Fruit fly (Drosophila melanogaster) whole organism, wandering third instar larva: Measurements from ENCODE around the gene CG43402.

Experiments
- CG32264 ChIP-seq: fragments of 200-800 bp; sonication (Bioruptor generic); optimal IDR thresholded peaks from 2 replicates; lab custom pipeline; 2016; ENCODE audit warnings: missing biosample characterization, missing genetic modification characterization
- CG9705 ChIP-seq: fragments of 200-800 bp; sonication (Bioruptor generic); optimal IDR thresholded peaks from 2 replicates; lab custom pipeline; 2018; ENCODE audit warnings: missing biosample characterization, mild to moderate bottlenecking, missing genetic modification characterization
- CrebA ChIP-seq: fragments of 200-800 bp; sonication (Bioruptor generic); optimal IDR thresholded peaks from 2 replicates; lab custom pipeline; 2016; ENCODE audit warnings: missing biosample characterization, mild to moderate bottlenecking, missing genetic modification characterization, borderline replicate concordance
- Dfd ChIP-seq: fragments of >200 bp; optimal IDR thresholded peaks from 2 replicates; lab custom pipeline; 2017; ENCODE audit warnings: missing biosample characterization, missing genetic modification characterization
- Dif ChIP-seq: fragments of 200-275, 200-300 bp; sonication (Bioruptor generic); optimal IDR thresholded peaks from 2 replicates; lab custom pipeline; 2018; ENCODE audit warnings: missing biosample characterization, missing genetic modification characterization; ENCODE audit not compliant: partially characterized antibody
- GATAd ChIP-seq: sonication (Bioruptor generic); optimal IDR thresholded peaks from 2 replicates; lab custom pipeline; 2016; ENCODE audit warnings: missing biosample characterization, missing genetic modification characterization
- HLH106 ChIP-seq: fragments of 200-800 bp; optimal IDR thresholded peaks from 3 replicates; lab custom pipeline; 2019; ENCODE audit warnings: missing biosample characterization, mild to moderate bottlenecking, missing genetic modification characterization, moderate library complexity
- Hnf4 ChIP-seq: fragments of 200-800 bp; sonication (Bioruptor generic); optimal IDR thresholded peaks from 2 replicates; lab custom pipeline; 2016; ENCODE audit warnings: missing biosample characterization, mild to moderate bottlenecking, missing genetic modification characterization
- Hr78 ChIP-seq: fragments of >200 bp; optimal IDR thresholded peaks from 2 replicates; lab custom pipeline; 2017; ENCODE audit warnings: missing biosample characterization, missing genetic modification characterization
- Hr83 ChIP-seq: fragments of 200-300 bp; sonication (Bioruptor generic); optimal IDR thresholded peaks from 2 replicates; lab custom pipeline; 2016; ENCODE audit warnings: missing biosample characterization, mild to moderate bottlenecking, missing genetic modification characterization, moderate library complexity; ENCODE audit not compliant: poor library complexity, severe bottlenecking
- Jra ChIP-seq: sonication (Bioruptor generic); optimal IDR thresholded peaks from 2 replicates; lab custom pipeline; 2016; ENCODE audit warnings: missing biosample characterization, missing genetic modification characterization
- Mio ChIP-seq: sonication (Bioruptor generic); optimal IDR thresholded peaks from 2 replicates; lab custom pipeline; 2016; ENCODE audit warnings: missing biosample characterization, missing genetic modification characterization
- Myc ChIP-seq: fragments of >200 bp; optimal IDR thresholded peaks from 2 replicates; lab custom pipeline; 2017
- OdsH ChIP-seq: fragments of 200-800 bp; sonication (Bioruptor generic); optimal IDR thresholded peaks from 2 replicates; lab custom pipeline; 2016; ENCODE audit warnings: missing biosample characterization, mild to moderate bottlenecking, missing genetic modification characterization
- Rel ChIP-seq, 2 experiments: fragments of 200-800 bp; sonication (Bioruptor generic) in 1 of 2; optimal IDR thresholded peaks; 2 replicates in 1 of 2; 3 replicates in 1 of 2; lab custom pipeline; 2016 to 2019; ENCODE audit warnings: mild to moderate bottlenecking in 2 of 2, missing biosample characterization in 2 of 2, missing genetic modification characterization in 2 of 2, moderate library complexity in 1 of 2
- Sp1 ChIP-seq: fragments of 200-800 bp; sonication (Bioruptor generic); optimal IDR thresholded peaks from 3 replicates; lab custom pipeline; 2019; ENCODE audit warnings: missing biosample characterization, mild to moderate bottlenecking, missing genetic modification characterization, moderate library complexity
- Vsx2 ChIP-seq: fragments of 200-300, 225-300 bp; sonication (Bioruptor generic); optimal IDR thresholded peaks from 2 replicates; lab custom pipeline; 2018; ENCODE audit warnings: missing biosample characterization, missing genetic modification characterization; ENCODE audit not compliant: partially characterized antibody
- br ChIP-seq: fragments of 200-800 bp; sonication (Bioruptor generic); optimal IDR thresholded peaks from 2 replicates; lab custom pipeline; 2016; ENCODE audit warnings: missing biosample characterization, missing genetic modification characterization
- brk ChIP-seq: fragments of 200-800 bp; sonication (Bioruptor generic); optimal IDR thresholded peaks from 2 replicates; lab custom pipeline; 2016; ENCODE audit warnings: missing biosample characterization, mild to moderate bottlenecking, missing genetic modification characterization
- dmrt93B ChIP-seq: fragments of 200-800 bp; sonication (Bioruptor generic); optimal IDR thresholded peaks from 2 replicates; lab custom pipeline; 2018; ENCODE audit warnings: missing biosample characterization, mild to moderate bottlenecking, missing genetic modification characterization
- dsf ChIP-seq: sonication (Bioruptor generic); optimal IDR thresholded peaks from 2 replicates; lab custom pipeline; 2016; ENCODE audit warnings: missing biosample characterization, missing genetic modification characterization, borderline replicate concordance
- ey ChIP-seq: fragments of 200-800 bp; sonication (Bioruptor generic); optimal IDR thresholded peaks from 2 replicates; lab custom pipeline; 2016; ENCODE audit warnings: missing biosample characterization, missing genetic modification characterization
- foxo ChIP-seq, 2 experiments: fragments of 200-800 bp; sonication (Bioruptor generic); optimal IDR thresholded peaks; 2 replicates in 1 of 2; 3 replicates in 1 of 2; lab custom pipeline; 2016 to 2017; ENCODE audit warnings: missing biosample characterization in 2 of 2, missing genetic modification characterization in 2 of 2
- fru ChIP-seq: fragments of 200-800 bp; sonication (Bioruptor generic); optimal IDR thresholded peaks from 3 replicates; lab custom pipeline; 2016; ENCODE audit warnings: missing biosample characterization, mild to moderate bottlenecking, missing genetic modification characterization
- h ChIP-seq: fragments of 200-800 bp; sonication (Bioruptor generic); optimal IDR thresholded peaks from 3 replicates; lab custom pipeline; 2016; ENCODE audit warnings: missing biosample characterization, mild to moderate bottlenecking, missing genetic modification characterization
- jim ChIP-seq: fragments of 175-275, 200-325 bp; sonication (Bioruptor generic); optimal IDR thresholded peaks from 2 replicates; lab custom pipeline; 2016; ENCODE audit warnings: missing biosample characterization, mild to moderate bottlenecking, missing genetic modification characterization
- lola ChIP-seq: fragments of >200 bp; optimal IDR thresholded peaks from 2 replicates; lab custom pipeline; 2017; ENCODE audit warnings: missing biosample characterization, missing genetic modification characterization
- pan ChIP-seq: fragments of >200 bp; optimal IDR thresholded peaks from 2 replicates; lab custom pipeline; 2017
- psq ChIP-seq: fragments of 200-800 bp; sonication (Bioruptor generic); optimal IDR thresholded peaks from 3 replicates; lab custom pipeline; 2017; ENCODE audit warnings: missing biosample characterization, mild to moderate bottlenecking, missing genetic modification characterization, moderate library complexity
- rgr ChIP-seq: fragments of 200-800 bp; sonication (Bioruptor generic); optimal IDR thresholded peaks from 3 replicates; lab custom pipeline; 2016; ENCODE audit warnings: missing biosample characterization, mild to moderate bottlenecking, missing genetic modification characterization
- sage ChIP-seq: fragments of 200-800 bp; sonication (Bioruptor generic); optimal IDR thresholded peaks from 2 replicates; lab custom pipeline; 2016; ENCODE audit warnings: missing biosample characterization, mild to moderate bottlenecking, missing genetic modification characterization
- sv ChIP-seq: fragments of 200-800 bp; sonication (Bioruptor generic); optimal IDR thresholded peaks from 3 replicates; lab custom pipeline; 2016; ENCODE audit warnings: missing biosample characterization, missing genetic modification characterization
- tai ChIP-seq: sonication (Bioruptor generic); optimal IDR thresholded peaks from 2 replicates; lab custom pipeline; 2016; ENCODE audit warnings: missing biosample characterization, missing genetic modification characterization
- usp ChIP-seq: fragments of >200 bp; optimal IDR thresholded peaks from 2 replicates; lab custom pipeline; 2017; ENCODE audit warnings: missing biosample characterization, missing genetic modification characterization
- woc ChIP-seq: sonication (Bioruptor generic); optimal IDR thresholded peaks from 2 replicates; lab custom pipeline; 2016; ENCODE audit warnings: missing biosample characterization, mild to moderate bottlenecking, missing genetic modification characterization

Gene CG43402

dm6 chr2L:1427792-1428191 is 14.6 kb upstream of the CG43402 start:
- TF ChIP-seq Hnf4 (GFP tag; lab: Kevin White, UChicago) (no peak), Hr78 (no peak), psq (GFP tag; lab: Kevin White, UChicago) (no peak), Rel (GFP tag; optimal IDR thresholded peaks at IDR 0.05; lab: Kevin White, UChicago) (no peak), Rel (tag; optimal IDR thresholded peaks at IDR 0.05; lab: Kevin White, UChicago) (no peak), Dif (no peak), lola (GFP tag; lab: Kevin White, UChicago) (no peak), dsf (GFP tag; lab: Kevin White, UChicago) (no peak), pan (lab: Kevin White, UChicago) (no peak), Mio (GFP tag; lab: Kevin White, UChicago) (no peak)

dm6 chr2L:1428290-1428689 is 14.1 kb upstream of the CG43402 start, which contains the start of gene CG43401:
Gene CG43401 (plus strand): TSS chr2L:1428474.
- TF ChIP-seq h (GFP tag; lab: Kevin White, UChicago) (peak; percentile 41), woc (GFP tag; lab: Kevin White, UChicago) (no peak), Dfd (no peak), tai (no peak), Mio (GFP tag; lab: Kevin White, UChicago) (no peak), sv (no peak), OdsH (peak; percentile 39), rgr (GFP tag; lab: Kevin White, UChicago) (peak; percentile 50), ey (peak; percentile 28), fru (peak; percentile 35), foxo (GFP tag; optimal IDR thresholded peaks at IDR 0.05; lab: Kevin White, UChicago) (peak in 1 of 2 experiments; percentile 36), Hr83 (GFP tag; lab: Kevin White, UChicago) (no peak), Hnf4 (GFP tag; lab: Kevin White, UChicago) (peak; percentile 52)

- no peak for TF ChIP-seq psq (GFP tag; lab: Kevin White, UChicago)
- TF ChIP-seq h (GFP tag; lab: Kevin White, UChicago): no peak
- TF ChIP-seq Jra (GFP tag; lab: Kevin White, UChicago): no peak
- no peak for TF ChIP-seq Sp1 (GFP tag; lab: Kevin White, UChicago)
- TF ChIP-seq ey: no peak
- no peak for TF ChIP-seq pan (lab: Kevin White, UChicago)
- TF ChIP-seq tai: no peak
- TF ChIP-seq woc (GFP tag; lab: Kevin White, UChicago): no peak
- TF ChIP-seq Vsx2 (GFP tag; lab: Kevin White, UChicago): no peak
- TF ChIP-seq Dif: no peak
- no peak for TF ChIP-seq brk
- TF ChIP-seq GATAd (GFP tag; lab: Kevin White, UChicago): no peak
- no peak for TF ChIP-seq OdsH
- TF ChIP-seq Dfd: no peak
- TF ChIP-seq rgr (GFP tag; lab: Kevin White, UChicago): no peak
- TF ChIP-seq Rel (GFP tag; optimal IDR thresholded peaks at IDR 0.05; lab: Kevin White, UChicago): no peak
- no peak for TF ChIP-seq Rel (tag; optimal IDR thresholded peaks at IDR 0.05; lab: Kevin White, UChicago)
- TF ChIP-seq dmrt93B (GFP tag; lab: Kevin White, UChicago): no peak
- no peak for TF ChIP-seq sv
Observed at dm6 chr2L:1429558-1429957, 12.9 kb upstream of the CG43402 start.

dm6 chr2L:1431430-1431829 is 11.0 kb upstream of the CG43402 start:
- no peak for TF ChIP-seq lola (GFP tag; lab: Kevin White, UChicago)
- TF ChIP-seq GATAd (GFP tag; lab: Kevin White, UChicago): no peak
- TF ChIP-seq psq (GFP tag; lab: Kevin White, UChicago): no peak
- no peak for TF ChIP-seq Dfd
- no peak for TF ChIP-seq Myc
- no peak for TF ChIP-seq Rel (GFP tag; optimal IDR thresholded peaks at IDR 0.05; lab: Kevin White, UChicago)
- no peak for TF ChIP-seq Rel (tag; optimal IDR thresholded peaks at IDR 0.05; lab: Kevin White, UChicago)
- no peak for TF ChIP-seq Jra (GFP tag; lab: Kevin White, UChicago)
- TF ChIP-seq OdsH: no peak
- TF ChIP-seq CG32264 (GFP tag; lab: Kevin White, UChicago): no peak
- TF ChIP-seq h (GFP tag; lab: Kevin White, UChicago): no peak
- TF ChIP-seq sage (GFP tag; lab: Kevin White, UChicago): no peak
- TF ChIP-seq, all 38 proteins: peak for 0

dm6 chr2L:1433732-1434131 is 8.7 kb upstream of the CG43402 start:
- TF ChIP-seq Mio (GFP tag; lab: Kevin White, UChicago): peak; percentile 51
- TF ChIP-seq dmrt93B (GFP tag; lab: Kevin White, UChicago): peak; percentile 76
- no peak for TF ChIP-seq dsf (GFP tag; lab: Kevin White, UChicago)
- peak; percentile 71 for TF ChIP-seq Sp1 (GFP tag; lab: Kevin White, UChicago)
- no peak for TF ChIP-seq jim
- no peak for TF ChIP-seq woc (GFP tag; lab: Kevin White, UChicago)
- TF ChIP-seq CrebA (GFP tag; lab: Kevin White, UChicago): no peak
- TF ChIP-seq fru: peak; percentile 89
- peak; percentile 81 for TF ChIP-seq br (GFP tag; lab: Kevin White, UChicago)
- TF ChIP-seq psq (GFP tag; lab: Kevin White, UChicago): peak; percentile 73
- no peak for TF ChIP-seq rgr (GFP tag; lab: Kevin White, UChicago)
- no peak for TF ChIP-seq lola (GFP tag; lab: Kevin White, UChicago)
- peak; percentile 44 for TF ChIP-seq Jra (GFP tag; lab: Kevin White, UChicago)
- TF ChIP-seq Hnf4 (GFP tag; lab: Kevin White, UChicago): peak; percentile 73
- TF ChIP-seq GATAd (GFP tag; lab: Kevin White, UChicago): peak; percentile 3
- TF ChIP-seq usp: no peak
- TF ChIP-seq HLH106: peak; percentile 83
- TF ChIP-seq Hr78: no peak
- TF ChIP-seq Dif: no peak
- TF ChIP-seq OdsH: peak; percentile 76
- TF ChIP-seq CG9705: peak; percentile 49
- no peak for TF ChIP-seq CG32264 (GFP tag; lab: Kevin White, UChicago)
